Fruit fly (Drosophila melanogaster): ENCODE data around the gene Tm2.

The Tm2 gene

DNA sequence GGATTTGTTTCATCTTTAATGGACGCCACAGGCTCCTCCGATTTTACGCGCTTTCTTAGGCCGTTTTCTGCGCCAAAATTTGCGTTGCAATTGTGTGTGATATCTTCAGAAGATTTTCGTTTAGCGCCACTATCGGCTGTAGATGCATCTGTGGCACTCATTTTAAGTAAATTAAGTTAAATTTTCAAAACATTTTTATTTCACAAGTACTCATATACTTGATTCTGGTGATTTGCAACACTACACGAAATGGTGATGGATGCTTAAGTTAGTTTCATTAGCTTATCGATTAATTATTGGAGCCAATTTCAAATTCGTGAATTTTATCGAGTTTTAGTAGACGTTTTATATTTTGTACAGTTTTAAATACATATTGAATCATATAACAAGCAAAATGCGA is 53.6 kb downstream of the Tm2 start, which contains the start of gene CG6171:
Gene CG6171 (minus strand): TSS at position 250 of the 400 bp plus-strand sequence.
- TF ChIP-seq CG34367 (tag; optimal IDR thresholded peaks at IDR 0.05) (no peak), Pif1B (GFP tag; optimal IDR thresholded peaks at IDR 0.05) (no peak), CG17806 (tag; optimal IDR thresholded peaks at IDR 0.05) (no peak), CG14655 (GFP tag; optimal IDR thresholded peaks at IDR 0.05) (no peak), fd96Ca (GFP tag; IDR thresholded peaks at IDR 0.05) (no peak), EcR (GFP tag; optimal IDR thresholded peaks at IDR 0.05) (no peak), CG13204 (GFP tag; optimal IDR thresholded peaks at IDR 0.05) (no peak), CG15710 (tag; optimal IDR thresholded peaks at IDR 0.05) (no peak), CG9948 (tag; optimal IDR thresholded peaks at IDR 0.05) (no peak)

All from whole organism, pupa.